Fruit fly (Drosophila melanogaster): ENCODE measurements around the gene GV1.

DNA sequence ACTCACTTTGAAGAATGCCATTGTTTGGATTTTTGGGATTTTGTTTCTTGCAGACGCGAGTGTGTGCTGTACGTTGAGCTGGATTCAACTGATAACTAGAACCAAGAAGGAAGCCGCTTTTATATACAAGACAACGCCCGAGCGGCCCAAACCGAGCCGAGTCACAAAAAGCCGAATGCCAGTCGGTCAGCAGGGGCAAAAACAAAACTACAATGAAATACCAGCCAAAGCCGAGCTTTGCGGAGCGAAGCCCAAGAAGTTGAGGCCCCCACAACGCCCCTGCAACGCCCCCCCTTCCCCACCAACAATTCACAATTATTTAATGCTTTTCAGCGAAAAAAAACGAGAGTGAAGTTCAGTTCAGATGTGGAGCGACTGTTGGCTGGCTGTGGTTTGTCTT, 31.6 kb downstream of the GV1 start, which contains the start of gene Cpr62Bc:
- TF ChIP-seq CG7101 (tag; optimal IDR thresholded peaks at IDR 0.05) (no peak), kay (GFP tag; ENCODE audit: borderline replicate concordance) (no peak), CG11617 (GFP tag; optimal IDR thresholded peaks at IDR 0.05) (no peak), CG12768 (GFP tag; optimal IDR thresholded peaks at IDR 0.05) (no peak), Clk (GFP tag; optimal IDR thresholded peaks at IDR 0.05) (no peak), Hr96 (GFP tag; optimal IDR thresholded peaks at IDR 0.05) (no peak), cnc (optimal IDR thresholded peaks at IDR 0.05) (no peak), CG14711 (tag; optimal IDR thresholded peaks at IDR 0.05) (no peak), pad (GFP tag; optimal IDR thresholded peaks at IDR 0.05) (no peak), Mnt (GFP tag; optimal IDR thresholded peaks at IDR 0.05) (no peak)
